Worm (Caenorhabditis elegans) whole organism, mixed stage, embryonic: ENCODE results near the gene gln-2.

Experiments used
- drap-1 ChIP-seq: fragments of 200-800 bp; sonication (Bioruptor generic); optimal IDR thresholded peaks from 3 replicates; lab custom pipeline; 2018; ENCODE audit warnings: mild to moderate bottlenecking, missing genetic modification characterization, missing compliant biosample characterization
- mab-5 ChIP-seq: fragments of 150-350 bp; optimal IDR thresholded peaks from 2 replicates; lab custom pipeline; 2014; ENCODE audit warnings: missing biosample characterization, missing genetic modification characterization
- sem-2 ChIP-seq: fragments of 200-800 bp; sonication (Bioruptor generic); optimal IDR thresholded peaks from 2 replicates; lab custom pipeline; 2018; ENCODE audit warnings: mild to moderate bottlenecking, missing genetic modification characterization, missing compliant biosample characterization
- snpc-4 ChIP-seq: fragments of 150-350 bp; optimal IDR thresholded peaks from 2 replicates; lab custom pipeline; 2014; ENCODE audit warnings: missing biosample characterization, missing genetic modification characterization

DNA sequence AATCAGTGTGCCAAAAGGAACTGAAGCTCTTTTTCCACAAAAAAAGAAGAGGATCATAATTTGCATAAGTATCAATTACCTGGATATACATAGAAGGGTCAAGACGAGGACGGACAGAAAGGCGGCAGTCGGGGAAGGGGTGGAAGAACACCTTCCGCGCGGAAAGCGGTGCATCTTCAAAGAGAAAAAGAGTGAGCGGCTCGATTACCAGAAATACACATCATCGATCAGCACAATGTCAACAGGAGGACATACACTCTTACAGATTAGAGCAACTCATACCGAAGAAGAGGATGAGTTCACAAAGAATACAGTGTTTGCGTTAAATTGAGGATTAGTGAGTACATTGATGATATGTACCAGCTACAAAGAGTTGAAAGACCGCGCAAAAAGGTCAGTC is 24.7 kb upstream of the gln-2 start:
- TF ChIP-seq mab-5 (tag; lab: Kevin White, UChicago) (no peak), sem-2 (GFP tag; lab: Kevin White, UChicago) (no peak), snpc-4 (tag; lab: Kevin White, UChicago) (no peak), drap-1 (GFP tag; lab: Kevin White, UChicago) (no peak)
